Worm (Caenorhabditis elegans) whole organism, early embryonic: ENCODE data around the gene pmpl-1.

ENCODE experiments used
- B0310.2 ChIP-seq: sonication (generic microtip); optimal IDR thresholded peaks from 2 replicates; lab custom pipeline; 2016; ENCODE audit warnings: mild to moderate bottlenecking, missing genetic modification characterization, missing compliant biosample characterization
- F13C5.2 ChIP-seq: sonication (generic microtip); optimal IDR thresholded peaks from 2 replicates; lab custom pipeline; 2017; ENCODE audit warnings: mild to moderate bottlenecking, missing genetic modification characterization, inconsistent platforms, missing compliant biosample characterization
- aly-1 ChIP-seq: sonication (generic microtip); optimal IDR thresholded peaks from 2 replicates; lab custom pipeline; 2016; ENCODE audit warnings: missing genetic modification characterization, missing compliant biosample characterization
- ama-1 ChIP-seq: fragments of 150-350 bp; optimal IDR thresholded peaks from 2 replicates; lab custom pipeline; 2014
- ceh-13 ChIP-seq: fragments of 200-800 bp; sonication (Bioruptor generic); optimal IDR thresholded peaks from 2 replicates; lab custom pipeline; 2018; ENCODE audit warnings: mild to moderate bottlenecking, missing genetic modification characterization, missing compliant biosample characterization
- ceh-36 ChIP-seq: sonication (generic microtip); optimal IDR thresholded peaks from 2 replicates; lab custom pipeline; 2016; ENCODE audit warnings: missing genetic modification characterization, inconsistent platforms, missing compliant biosample characterization
- ets-7 ChIP-seq: sonication (generic microtip); optimal IDR thresholded peaks from 2 replicates; lab custom pipeline; 2016; ENCODE audit warnings: missing genotype, missing genetic modification characterization, missing compliant biosample characterization
- flt-1 ChIP-seq: fragments of 200-800 bp; sonication (Bioruptor generic); IDR thresholded peaks from 2 replicates; pipeline ENCODE4 v1.3.6; 2022; ENCODE audit warnings: missing genetic modification characterization, missing compliant biosample characterization
- hmbx-1 ChIP-seq: sonication (generic microtip); optimal IDR thresholded peaks from 2 replicates; lab custom pipeline; 2016; ENCODE audit warnings: mild to moderate bottlenecking, missing genetic modification characterization, missing compliant biosample characterization
- hmg-4 ChIP-seq: fragments of 200-800 bp; sonication (Bioruptor generic); optimal IDR thresholded peaks from 2 replicates; lab custom pipeline; 2018; ENCODE audit warnings: mild to moderate bottlenecking, missing genetic modification characterization, missing compliant biosample characterization
- hnd-1 ChIP-seq: sonication (generic microtip); optimal IDR thresholded peaks from 2 replicates; lab custom pipeline; 2016; ENCODE audit warnings: missing genetic modification characterization, missing compliant biosample characterization
- pes-1 ChIP-seq: fragments of 200-800 bp; sonication (Bioruptor generic); IDR thresholded peaks from 2 replicates; pipeline ENCODE4 v1.3.6; 2022; ENCODE audit warnings: missing genetic modification reagents, missing genetic modification characterization, missing compliant biosample characterization
- scrt-1 ChIP-seq: fragments of 200-800 bp; sonication (Bioruptor generic); IDR thresholded peaks from 2 replicates; pipeline ENCODE4 v1.3.6; 2022; ENCODE audit warnings: missing genetic modification characterization, missing compliant biosample characterization
- sea-1 ChIP-seq: fragments of 200-800 bp; sonication (Bioruptor generic); conservative IDR thresholded peaks from 2 replicates; pipeline ENCODE4 v1.3.6; 2022; ENCODE audit warnings: missing genetic modification characterization, missing compliant biosample characterization
- tbx-11 ChIP-seq: fragments of 200-800 bp; sonication (Bioruptor generic); IDR thresholded peaks from 2 replicates; pipeline ENCODE4 v1.3.6; 2022; ENCODE audit warnings: missing genetic modification characterization, missing compliant biosample characterization
- tbx-37 ChIP-seq: fragments of 200-800 bp; sonication (Bioruptor generic); conservative IDR thresholded peaks from 2 replicates; pipeline ENCODE4 v1.3.6; 2022; ENCODE audit warnings: missing genetic modification reagents, missing genetic modification characterization, missing compliant biosample characterization
- tra-4 ChIP-seq: sonication (generic microtip); optimal IDR thresholded peaks from 2 replicates; lab custom pipeline; 2017; ENCODE audit warnings: missing genetic modification characterization, missing compliant biosample characterization

Gene pmpl-1

DNA sequence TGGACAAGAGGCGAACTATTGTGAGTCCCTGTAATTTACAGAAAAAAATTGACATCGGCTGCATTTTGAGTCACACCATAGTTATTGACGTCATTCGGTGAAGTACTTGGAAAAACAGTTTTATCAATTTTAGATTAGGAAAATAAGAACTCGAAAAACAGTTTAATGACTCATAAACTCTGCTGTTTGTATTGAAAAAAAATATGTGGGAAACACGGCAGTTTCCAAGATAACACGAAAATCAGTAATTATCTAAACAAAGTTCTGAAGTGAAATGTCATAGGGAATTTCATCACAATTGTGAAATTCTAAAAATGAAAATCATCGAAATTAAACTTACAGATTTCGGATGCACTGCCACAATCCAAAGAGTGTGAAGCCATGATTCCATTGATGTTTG, 27.0 kb downstream of the pmpl-1 start:
- no peak for TF ChIP-seq tbx-11
- no peak for TF ChIP-seq sea-1
- TF ChIP-seq F13C5.2 = no peak
- TF ChIP-seq pes-1 (GFP tag; lab: Robert Waterston, UW) = no peak
- TF ChIP-seq ets-7 = no peak
- no peak for TF ChIP-seq tbx-37 (GFP tag; lab: Robert Waterston, UW)
- TF ChIP-seq hmbx-1 (tag; lab: Kevin White, UChicago) = no peak
- TF ChIP-seq hnd-1 (tag; lab: Kevin White, UChicago) = no peak
- no peak for TF ChIP-seq tra-4 (tag; lab: Kevin White, UChicago)
- TF ChIP-seq hmg-4 (GFP tag; lab: Kevin White, UChicago) = no peak
- no peak for TF ChIP-seq ceh-36 (tag; lab: Kevin White, UChicago)
- TF ChIP-seq ama-1 (lab: Kevin White, UChicago) = no peak
- TF ChIP-seq aly-1 (tag; lab: Kevin White, UChicago) = no peak
- TF ChIP-seq scrt-1 (GFP tag; lab: Robert Waterston, UW) = no peak
- no peak for TF ChIP-seq flt-1 (GFP tag; lab: Robert Waterston, UW)
- no peak for TF ChIP-seq ceh-13 (GFP tag; lab: Kevin White, UChicago)
- no peak for TF ChIP-seq B0310.2 (tag; lab: Kevin White, UChicago)

ce11 chrX:3818856-3819524, 31.2 kb downstream of the pmpl-1 start:
- no peak for TF ChIP-seq ets-7
- TF ChIP-seq hmg-4 (GFP tag; lab: Kevin White, UChicago) = no peak
- no peak for TF ChIP-seq tra-4 (tag; lab: Kevin White, UChicago)
- TF ChIP-seq F13C5.2 = no peak
- no peak for TF ChIP-seq ceh-13 (GFP tag; lab: Kevin White, UChicago)
- TF ChIP-seq flt-1 (GFP tag; lab: Robert Waterston, UW) = no peak
- TF ChIP-seq hmbx-1 (tag; lab: Kevin White, UChicago) = no peak
- TF ChIP-seq scrt-1 (GFP tag; lab: Robert Waterston, UW) = no peak
- no peak for TF ChIP-seq aly-1 (tag; lab: Kevin White, UChicago)
- TF ChIP-seq hnd-1 (tag; lab: Kevin White, UChicago) = no peak
- TF ChIP-seq B0310.2 (tag; lab: Kevin White, UChicago) = no peak
- no peak for TF ChIP-seq tbx-11

DNA sequence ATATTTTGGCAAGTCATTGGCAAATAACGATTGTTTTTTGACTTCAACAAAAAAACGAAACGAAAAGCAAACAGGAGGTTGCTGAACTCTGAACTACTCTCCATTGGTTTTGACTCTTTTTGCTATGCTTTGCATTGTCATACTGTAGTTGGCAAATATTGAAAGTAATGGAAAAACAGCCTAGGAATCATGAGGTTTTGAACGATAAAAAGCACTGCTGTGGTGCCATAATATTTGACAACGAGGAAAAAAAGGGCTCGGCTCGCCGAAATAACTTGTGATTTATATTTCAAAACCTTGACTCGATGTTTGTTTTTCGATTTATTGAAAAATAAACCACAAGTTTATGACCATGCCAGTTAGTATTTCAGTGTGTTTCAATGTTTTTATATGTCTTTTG, 31.9 kb downstream of the pmpl-1 start:
- TF ChIP-seq aly-1 (tag; lab: Kevin White, UChicago) (no peak), ets-7 (no peak), tra-4 (tag; lab: Kevin White, UChicago) (no peak), hnd-1 (tag; lab: Kevin White, UChicago) (no peak), tbx-11 (no peak), flt-1 (GFP tag; lab: Robert Waterston, UW) (no peak)

- TF ChIP-seq aly-1 (tag; lab: Kevin White, UChicago) = no peak
- no peak for TF ChIP-seq ceh-13 (GFP tag; lab: Kevin White, UChicago)
- no peak for TF ChIP-seq tbx-37 (GFP tag; lab: Robert Waterston, UW)
- no peak for TF ChIP-seq ceh-36 (tag; lab: Kevin White, UChicago)
- TF ChIP-seq hmbx-1 (tag; lab: Kevin White, UChicago) = no peak
- TF ChIP-seq sea-1 = no peak
- TF ChIP-seq ama-1 (lab: Kevin White, UChicago) = no peak
- no peak for TF ChIP-seq scrt-1 (GFP tag; lab: Robert Waterston, UW)
- no peak for TF ChIP-seq flt-1 (GFP tag; lab: Robert Waterston, UW)
- TF ChIP-seq F13C5.2 = no peak
- TF ChIP-seq B0310.2 (tag; lab: Kevin White, UChicago) = no peak
- TF ChIP-seq hmg-4 (GFP tag; lab: Kevin White, UChicago) = no peak
- no peak for TF ChIP-seq pes-1 (GFP tag; lab: Robert Waterston, UW)
- no peak for TF ChIP-seq ets-7
- TF ChIP-seq tbx-11 = no peak
- no peak for TF ChIP-seq tra-4 (tag; lab: Kevin White, UChicago)
Observed at ce11 chrX:3820666-3821065, 32.8 kb downstream of the pmpl-1 start.

- 0 out of 2 replicates have a peak, but pooled peaks have one; percentile 27 for TF ChIP-seq scrt-1 (GFP tag; lab: Robert Waterston, UW)
- no peak for TF ChIP-seq tra-4 (tag; lab: Kevin White, UChicago)
Observed at ce11 chrX:3821609-3822008, 33.8 kb downstream of the pmpl-1 start.

- no peak for TF ChIP-seq ama-1 (lab: Kevin White, UChicago)
- TF ChIP-seq sea-1 = no peak
- no peak for TF ChIP-seq hnd-1 (tag; lab: Kevin White, UChicago)
- TF ChIP-seq hmbx-1 (tag; lab: Kevin White, UChicago) = no peak
- TF ChIP-seq tbx-11 = no peak
- TF ChIP-seq aly-1 (tag; lab: Kevin White, UChicago) = no peak
- no peak for TF ChIP-seq ceh-13 (GFP tag; lab: Kevin White, UChicago)
- no peak for TF ChIP-seq tra-4 (tag; lab: Kevin White, UChicago)
- no peak for TF ChIP-seq hmg-4 (GFP tag; lab: Kevin White, UChicago)
- no peak for TF ChIP-seq B0310.2 (tag; lab: Kevin White, UChicago)
- no peak for TF ChIP-seq ceh-36 (tag; lab: Kevin White, UChicago)
- no peak for TF ChIP-seq ets-7
- no peak for TF ChIP-seq F13C5.2
- no peak for TF ChIP-seq flt-1 (GFP tag; lab: Robert Waterston, UW)
- no peak for TF ChIP-seq scrt-1 (GFP tag; lab: Robert Waterston, UW)
- no peak for TF ChIP-seq pes-1 (GFP tag; lab: Robert Waterston, UW)
- TF ChIP-seq tbx-37 (GFP tag; lab: Robert Waterston, UW) = no peak
Observed at ce11 chrX:3822061-3822460, 34.2 kb downstream of the pmpl-1 start.

DNA sequence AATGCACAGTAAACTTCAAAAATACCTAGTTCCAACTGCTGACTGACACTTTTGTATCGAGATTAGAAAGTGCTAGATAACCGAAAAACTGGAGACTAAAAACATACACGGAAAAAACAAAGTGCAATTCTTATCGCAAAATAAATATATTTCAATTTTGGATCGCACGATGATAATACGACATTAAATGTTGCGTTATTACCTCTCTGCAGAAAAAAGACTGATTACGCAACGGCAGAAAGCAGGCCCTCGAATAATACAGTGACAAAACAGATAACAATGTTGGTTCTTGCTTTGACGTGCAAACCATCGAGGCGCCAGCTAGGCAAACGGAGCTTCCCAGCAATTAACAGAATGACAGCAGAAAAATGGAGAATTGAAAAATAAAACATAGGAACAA, 36.0 kb downstream of the pmpl-1 start:
- no peak for TF ChIP-seq flt-1 (GFP tag; lab: Robert Waterston, UW)
- TF ChIP-seq pes-1 (GFP tag; lab: Robert Waterston, UW) = no peak
